Worm (Caenorhabditis elegans) whole organism, L2 larva: ENCODE data around the gene Y38H6A.1.

Experiments used
- C34F6.9 ChIP-seq: fragments of 150-350 bp; optimal IDR thresholded peaks from 2 replicates; lab custom pipeline; 2014; ENCODE audit warnings: missing biosample characterization, missing genetic modification characterization
- ceh-82 ChIP-seq: fragments of 150-350 bp; optimal IDR thresholded peaks from 2 replicates; lab custom pipeline; 2014; ENCODE audit warnings: missing biosample characterization, missing genetic modification characterization
- elt-1 ChIP-seq: fragments of 150-350 bp; optimal IDR thresholded peaks from 2 replicates; lab custom pipeline; 2014; ENCODE audit warnings: missing biosample characterization, missing genetic modification characterization
- nhr-11 ChIP-seq: fragments of 150-350 bp; optimal IDR thresholded peaks from 2 replicates; lab custom pipeline; 2014; ENCODE audit warnings: missing biosample characterization, missing genetic modification characterization
- nhr-23 ChIP-seq: fragments of 150-350 bp; optimal IDR thresholded peaks from 2 replicates; lab custom pipeline; 2014; ENCODE audit warnings: missing biosample characterization, missing genetic modification reagents, missing genetic modification characterization
- nhr-6 ChIP-seq: fragments of 150-350 bp; optimal IDR thresholded peaks from 2 replicates; lab custom pipeline; 2014; ENCODE audit warnings: missing biosample characterization, missing genetic modification characterization
- nhr-77 ChIP-seq: fragments of 150-350 bp; optimal IDR thresholded peaks from 2 replicates; lab custom pipeline; 2014; ENCODE audit warnings: missing biosample characterization, missing genetic modification characterization
- snpc-4 ChIP-seq: fragments of 150-350 bp; optimal IDR thresholded peaks from 2 replicates; lab custom pipeline; 2014; ENCODE audit warnings: missing biosample characterization, missing genetic modification characterization
- ztf-11 ChIP-seq: sonication (generic microtip); optimal IDR thresholded peaks from 2 replicates; lab custom pipeline; 2017; ENCODE audit warnings: missing biosample characterization, missing genetic modification characterization

- TF ChIP-seq elt-1 (tag; lab: Kevin White, UChicago): no peak
- TF ChIP-seq snpc-4 (tag; lab: Kevin White, UChicago): no peak
- TF ChIP-seq ceh-82 (tag; lab: Kevin White, UChicago): no peak
- no peak for TF ChIP-seq C34F6.9
- TF ChIP-seq ztf-11 (tag; lab: Kevin White, UChicago): no peak
- TF ChIP-seq nhr-6 (tag; lab: Kevin White, UChicago): no peak
- TF ChIP-seq nhr-77 (tag; lab: Kevin White, UChicago): no peak
- TF ChIP-seq nhr-11 (tag; lab: Kevin White, UChicago): no peak
- no peak for TF ChIP-seq nhr-23 (tag; lab: Kevin White, UChicago)
Measured at ce11 chrV:20344889-20345288, 19.4 kb downstream of the Y38H6A.1 start, which contains the start of gene Y38H6A.3.
